Worm (Caenorhabditis elegans): Measurements from ENCODE around the gene spin-2.

- TF ChIP-seq him-1 (tag; optimal IDR thresholded peaks at IDR 0.05) (no peak), W03F9.2 (tag; optimal IDR thresholded peaks at IDR 0.05) (no peak), dao-5 (tag; optimal IDR thresholded peaks at IDR 0.05) (no peak)
These were observed 6.6 kb upstream of the spin-2 start for ce11 chrIV:13080185-13080584.
